Worm (Caenorhabditis elegans) whole organism, young adult: Measurements from ENCODE around the gene fbxa-137.

ENCODE experiments used
- B0261.1 ChIP-seq: sonication (generic microtip); optimal IDR thresholded peaks from 2 replicates; lab custom pipeline; 2016; ENCODE audit warnings: mild to moderate bottlenecking, missing genetic modification characterization, moderate library complexity, missing compliant biosample characterization
- F23B12.7 ChIP-seq: sonication (generic microtip); optimal IDR thresholded peaks from 2 replicates; lab custom pipeline; 2017; ENCODE audit warnings: missing genetic modification characterization, mild to moderate bottlenecking, missing compliant biosample characterization, antibody characterized with exemption, moderate library complexity; ENCODE audit not compliant: insufficient read depth
- T26A5.8 ChIP-seq: sonication (generic microtip); optimal IDR thresholded peaks from 2 replicates; lab custom pipeline; 2016; ENCODE audit warnings: missing genetic modification characterization, missing compliant biosample characterization
- Y67H2A.10 ChIP-seq: fragments of 200-800 bp; sonication (Bioruptor generic); conservative IDR thresholded peaks from 2 replicates; pipeline ENCODE4 v1.3.6; 2022; ENCODE audit warnings: missing genetic modification reagents, missing genetic modification characterization, missing compliant biosample characterization
- aptf-3 ChIP-seq: fragments of 200-800 bp; sonication (Bioruptor generic); IDR thresholded peaks from 2 replicates; pipeline ENCODE4 v1.3.6; 2022; ENCODE audit warnings: missing genetic modification characterization, missing compliant biosample characterization
- attf-5 ChIP-seq: fragments of 200-800 bp; sonication (Bioruptor generic); optimal IDR thresholded peaks from 2 replicates; lab custom pipeline; 2018; ENCODE audit warnings: mild to moderate bottlenecking, missing genetic modification characterization, missing compliant biosample characterization
- attf-6 ChIP-seq: fragments of 200-800 bp; sonication (Bioruptor generic); IDR thresholded peaks from 2 replicates; pipeline ENCODE4 v1.3.6; 2022; ENCODE audit warnings: missing genetic modification reagents, missing genetic modification characterization, missing compliant biosample characterization
- cebp-1 ChIP-seq, 2 experiments: fragments of 200-800 bp in 1 of 2; sonication (Bioruptor generic) in 1 of 2; sonication (generic microtip) in 1 of 2; IDR thresholded peaks in 1 of 2; optimal IDR thresholded peaks in 1 of 2; 2 replicates each; pipeline versions ENCODE4 v1.3.6 to Lab custom; 2017 to 2022; ENCODE audit warnings: missing compliant biosample characterization in 2 of 2, missing genetic modification characterization in 2 of 2, mild to moderate bottlenecking in 1 of 2, missing genetic modification reagents in 1 of 2, moderate library complexity in 1 of 2
- ceh-27 ChIP-seq: fragments of 200-800 bp; sonication (Bioruptor generic); optimal IDR thresholded peaks from 2 replicates; lab custom pipeline; 2018; ENCODE audit warnings: mild to moderate bottlenecking, missing genetic modification characterization, moderate library complexity, missing compliant biosample characterization
- dox-1 ChIP-seq: fragments of 200-800 bp; sonication (Bioruptor generic); IDR thresholded peaks from 2 replicates; pipeline ENCODE4 v1.3.6; 2022; ENCODE audit warnings: missing genetic modification reagents, missing genetic modification characterization, missing compliant biosample characterization
- dpff-1 ChIP-seq: sonication (generic microtip); optimal IDR thresholded peaks from 2 replicates; lab custom pipeline; 2017; ENCODE audit warnings: mild to moderate bottlenecking, missing genetic modification characterization, missing compliant biosample characterization
- hmg-1.2 ChIP-seq: fragments of 200-800 bp; sonication (Bioruptor generic); IDR thresholded peaks from 2 replicates; pipeline ENCODE4 v1.3.6; 2022; ENCODE audit warnings: missing genetic modification reagents, missing genetic modification characterization, missing compliant biosample characterization
- hmg-20 ChIP-seq: fragments of 200-800 bp; sonication (Bioruptor generic); IDR thresholded peaks from 2 replicates; pipeline ENCODE4 v1.3.6; 2022; ENCODE audit warnings: missing genetic modification reagents, missing genetic modification characterization, missing compliant biosample characterization
- let-526 ChIP-seq: fragments of 200-800 bp; sonication (Bioruptor generic); IDR thresholded peaks from 2 replicates; pipeline ENCODE4 v1.3.6; 2022; ENCODE audit warnings: missing genetic modification reagents, missing genetic modification characterization, missing compliant biosample characterization
- lin-35 ChIP-seq, 3 experiments: fragments of 150-350 bp in 2 of 3; sonication (generic microtip) in 1 of 3; optimal IDR thresholded peaks; 2 replicates each; lab custom pipeline; 2014 to 2018; ENCODE audit warnings: missing biosample characterization in 3 of 3, missing genetic modification characterization in 3 of 3, missing genetic modification reagents in 3 of 3
- lsl-1 ChIP-seq: fragments of 200-800 bp; sonication (Bioruptor generic); optimal IDR thresholded peaks from 2 replicates; lab custom pipeline; 2018; ENCODE audit warnings: mild to moderate bottlenecking, missing genetic modification characterization, moderate library complexity, missing compliant biosample characterization
- lsy-27 ChIP-seq: sonication (generic microtip); optimal IDR thresholded peaks from 2 replicates; lab custom pipeline; 2017; ENCODE audit warnings: missing genetic modification characterization, mild to moderate bottlenecking, missing compliant biosample characterization, antibody characterized with exemption, missing genotype, borderline replicate concordance; ENCODE audit not compliant: insufficient read depth
- mcd-1 ChIP-seq: fragments of 200-800 bp; sonication (Bioruptor generic); IDR thresholded peaks from 2 replicates; pipeline ENCODE4 v1.3.6; 2022; ENCODE audit warnings: missing genetic modification reagents, missing genetic modification characterization, missing compliant biosample characterization
- nfyb-1 ChIP-seq: fragments of 200-800 bp; sonication (Bioruptor generic); IDR thresholded peaks from 2 replicates; pipeline ENCODE4 v1.3.6; 2022; ENCODE audit warnings: missing genetic modification reagents, missing genetic modification characterization, missing compliant biosample characterization
- nhr-80 ChIP-seq: sonication (generic microtip); optimal IDR thresholded peaks from 2 replicates; lab custom pipeline; 2016; ENCODE audit warnings: missing genetic modification characterization, missing compliant biosample characterization
- pha-4 ChIP-seq: fragments of 150-350 bp; sonication (generic microtip); optimal IDR thresholded peaks from 2 replicates; lab custom pipeline; 2014; ENCODE audit warnings: missing biosample characterization, missing genetic modification reagents, missing genetic modification characterization
- rec-8 ChIP-seq, 2 experiments: sonication (generic microtip); optimal IDR thresholded peaks; 2 replicates each; lab custom pipeline; 2016; ENCODE audit warnings: mild to moderate bottlenecking in 2 of 2, missing genetic modification characterization in 2 of 2, missing genetic modification reagents in 2 of 2, missing genotype in 2 of 2, missing biosample characterization in 1 of 2, missing compliant biosample characterization in 1 of 2, moderate library complexity in 1 of 2
- snpc-1.3 ChIP-seq: sonication (generic microtip); optimal IDR thresholded peaks from 2 replicates; lab custom pipeline; 2017; ENCODE audit warnings: missing genetic modification characterization, mild to moderate bottlenecking, missing compliant biosample characterization, antibody characterized with exemption, moderate library complexity, missing genotype, missing genetic modification reagents; ENCODE audit not compliant: insufficient read depth
- snpc-4 ChIP-seq, 5 experiments: fragments of 150-350 bp in 1 of 5; sonication (generic microtip) in 4 of 5; optimal IDR thresholded peaks; 2 replicates each; lab custom pipeline; 2014 to 2018; ENCODE audit warnings: missing genetic modification characterization in 5 of 5, missing biosample characterization in 3 of 5, antibody characterized with exemption in 2 of 5, mild to moderate bottlenecking in 2 of 5, missing compliant biosample characterization in 2 of 5, missing genotype in 2 of 5, moderate library complexity in 2 of 5, missing genetic modification reagents in 1 of 5
- tlf-1 ChIP-seq: fragments of 200-800 bp; sonication (Bioruptor generic); optimal IDR thresholded peaks from 2 replicates; lab custom pipeline; 2018; ENCODE audit warnings: mild to moderate bottlenecking, missing genetic modification characterization, missing compliant biosample characterization
- unc-62 ChIP-seq: fragments of 150-350 bp; optimal IDR thresholded peaks from 2 replicates; lab custom pipeline; 2014; ENCODE audit warnings: missing biosample characterization, missing genetic modification reagents, missing genetic modification characterization
- zfh-2 ChIP-seq: fragments of 200-800 bp; sonication (Bioruptor generic); conservative IDR thresholded peaks from 2 replicates; pipeline ENCODE4 v1.3.6; 2022; ENCODE audit warnings: missing genetic modification reagents, missing genetic modification characterization, missing compliant biosample characterization
- ztf-22 ChIP-seq: fragments of 200-800 bp; sonication (Bioruptor generic); optimal IDR thresholded peaks from 2 replicates; lab custom pipeline; 2018; ENCODE audit warnings: mild to moderate bottlenecking, missing genetic modification characterization, moderate library complexity, missing compliant biosample characterization
- ztf-26 ChIP-seq: sonication (generic microtip); optimal IDR thresholded peaks from 2 replicates; lab custom pipeline; 2017; ENCODE audit warnings: missing genetic modification characterization, missing compliant biosample characterization
- ztf-28 ChIP-seq: fragments of 200-800 bp; sonication (Bioruptor generic); IDR thresholded peaks from 2 replicates; pipeline ENCODE4 v1.3.6; 2022; ENCODE audit warnings: missing genetic modification reagents, missing genetic modification characterization, missing compliant biosample characterization

fbxa-137 gene

ce11 chrV:2250126-2250590, 28.5 kb upstream of the fbxa-137 start, which contains the start of gene cyp-33C7:
cyp-33C7 (plus strand) TSS chrV:2250540.
- peak; percentile 9 for TF ChIP-seq F23B12.7 (tag; lab: Kevin White, UChicago)
- peak; percentile 62 for TF ChIP-seq pha-4 (tag; lab: Kevin White, UChicago)
- no peak for TF ChIP-seq Y67H2A.10
- TF ChIP-seq hmg-20 (GFP tag; lab: Robert Waterston, UW) = no peak
- peak; percentile 18; the same call in 1 of the 2 replicates for TF ChIP-seq hmg-1.2
- peak; percentile 28 for TF ChIP-seq unc-62
- no peak for TF ChIP-seq aptf-3 (GFP tag; lab: Robert Waterston, UW)
- TF ChIP-seq B0261.1 = no peak
- TF ChIP-seq mcd-1 (GFP tag; lab: Robert Waterston, UW) = 0 out of 2 replicates have a peak, but pooled peaks have one; percentile 11
- no peak for TF ChIP-seq lin-35 (GFP tag; optimal IDR thresholded peaks at IDR 0.05; lab: Kevin White, UChicago)
- TF ChIP-seq dox-1 (GFP tag; lab: Robert Waterston, UW) = 0 out of 2 replicates have a peak, but pooled peaks have one; percentile 46
- TF ChIP-seq cebp-1 (GFP tag; IDR thresholded peaks at IDR 0.05; lab: Robert Waterston, UW) = peak; percentile 95
- peak; percentile 96 for TF ChIP-seq cebp-1 (tag; optimal IDR thresholded peaks at IDR 0.05; lab: Kevin White, UChicago)
- TF ChIP-seq attf-5 (GFP tag; lab: Kevin White, UChicago) = peak; percentile 56
- TF ChIP-seq nhr-80 = peak; percentile 85
- no peak for TF ChIP-seq dpff-1 (tag; lab: Kevin White, UChicago)
- no peak for TF ChIP-seq lsy-27 (tag; lab: Kevin White, UChicago)

ce11 chrV:2251774-2252173, 26.8 kb upstream of the fbxa-137 start:
- TF ChIP-seq nhr-80 (peak; percentile 31), lsl-1 (GFP tag; lab: Kevin White, UChicago) (no peak), ceh-27 (GFP tag; lab: Kevin White, UChicago) (no peak), snpc-4 (GFP tag; optimal IDR thresholded peaks at IDR 0.05; lab: Kevin White, UChicago) (no peak), snpc-4 (tag; optimal IDR thresholded peaks at IDR 0.05; lab: Kevin White, UChicago) (no peak), ztf-28 (GFP tag; lab: Robert Waterston, UW) (no peak)
- TF ChIP-seq, all 124 proteins: peak for 1

- TF ChIP-seq ztf-22 (GFP tag; lab: Kevin White, UChicago) = no peak
- peak; percentile 68 for TF ChIP-seq zfh-2 (GFP tag; lab: Robert Waterston, UW)
- TF ChIP-seq cebp-1 (GFP tag; IDR thresholded peaks at IDR 0.05; lab: Robert Waterston, UW) = no peak
- TF ChIP-seq cebp-1 (tag; optimal IDR thresholded peaks at IDR 0.05; lab: Kevin White, UChicago) = peak; percentile 35
- TF ChIP-seq tlf-1 (GFP tag; lab: Kevin White, UChicago) = no peak
- TF ChIP-seq rec-8 (tag; optimal IDR thresholded peaks at IDR 0.05; lab: Kevin White, UChicago) = no peak
- no peak for TF ChIP-seq ztf-26 (tag; lab: Kevin White, UChicago)
- no peak for TF ChIP-seq attf-6
- TF ChIP-seq, all 124 proteins: peak for 2
Observed at ce11 chrV:2254553-2255124, 24.0 kb upstream of the fbxa-137 start, which contains the start of gene str-253. str-253 (minus strand) TSS chrV:2254603.

- TF ChIP-seq hmg-1.2 (peak; percentile 85), mcd-1 (GFP tag; lab: Robert Waterston, UW) (0 out of 2 replicates have a peak, but pooled peaks have one; percentile 10)
Observed at ce11 chrV:2255191-2255590, 23.4 kb upstream of the fbxa-137 start, which contains the start of gene F41B5.1. F41B5.1 (plus strand) TSS chrV:2255533.

ce11 chrV:2259750-2260149, 18.9 kb upstream of the fbxa-137 start, which contains the start of gene nhr-182:
nhr-182 (minus strand) TSS chrV:2259927.
- no peak for TF ChIP-seq cebp-1 (GFP tag; IDR thresholded peaks at IDR 0.05; lab: Robert Waterston, UW)
- TF ChIP-seq cebp-1 (tag; optimal IDR thresholded peaks at IDR 0.05; lab: Kevin White, UChicago) = peak; percentile 3
- no peak for TF ChIP-seq unc-62
- no peak for TF ChIP-seq nfyb-1 (GFP tag; lab: Robert Waterston, UW)
- no peak for TF ChIP-seq let-526 (GFP tag; lab: Robert Waterston, UW)
- TF ChIP-seq snpc-1.3 = no peak
- TF ChIP-seq attf-5 (GFP tag; lab: Kevin White, UChicago) = peak; percentile 2
- no peak for TF ChIP-seq T26A5.8 (tag; lab: Kevin White, UChicago)
- peak; percentile 14 for TF ChIP-seq nhr-80
- TF ChIP-seq hmg-1.2 = peak; percentile 76; the same call in 1 of the 2 replicates
- TF ChIP-seq ztf-28 (GFP tag; lab: Robert Waterston, UW) = no peak
- TF ChIP-seq, all 124 proteins: peak for 4
